Fruit fly (Drosophila melanogaster): ENCODE data around the gene Gr89a.

dm6 chr3R:16454192-16454591 is 44.6 kb downstream of the Gr89a start, which contains the start of gene CG10405:
- TF ChIP-seq Sox15 (GFP tag; optimal IDR thresholded peaks at IDR 0.05) (no peak), CG11762 (GFP tag; optimal IDR thresholded peaks at IDR 0.05; ENCODE audit: insufficient read depth) (no peak), Smox (GFP tag; optimal IDR thresholded peaks at IDR 0.05) (no peak), CG11902 (GFP tag; optimal IDR thresholded peaks at IDR 0.05) (no peak), acj6 (GFP tag; optimal IDR thresholded peaks at IDR 0.05) (no peak), fd59A (GFP tag; optimal IDR thresholded peaks at IDR 0.05) (no peak)
